Worm (Caenorhabditis elegans) whole organism, young adult: ENCODE results near the gene pfs-2.

Source experiments
- B0035.1 ChIP-seq: sonication (generic microtip); optimal IDR thresholded peaks from 2 replicates; lab custom pipeline; 2016; ENCODE audit warnings: missing genetic modification characterization, mild to moderate bottlenecking, missing compliant biosample characterization, missing genotype, missing genetic modification reagents
- B0261.1 ChIP-seq: sonication (generic microtip); optimal IDR thresholded peaks from 2 replicates; lab custom pipeline; 2016; ENCODE audit warnings: mild to moderate bottlenecking, missing genetic modification characterization, moderate library complexity, missing compliant biosample characterization
- C06A6.2 ChIP-seq: fragments of 200-800 bp; sonication (Bioruptor generic); conservative IDR thresholded peaks from 2 replicates; pipeline ENCODE4 v1.3.6; 2022; ENCODE audit warnings: missing genetic modification characterization, missing compliant biosample characterization
- C17E4.6 ChIP-seq: fragments of 200-800 bp; sonication (Bioruptor generic); IDR thresholded peaks from 2 replicates; pipeline ENCODE4 v1.3.6; 2022; ENCODE audit warnings: missing genetic modification reagents, missing genetic modification characterization, missing compliant biosample characterization
- D2030.7 ChIP-seq: fragments of 200-800 bp; sonication (Bioruptor generic); IDR thresholded peaks from 2 replicates; pipeline ENCODE4 v1.3.6; 2022; ENCODE audit warnings: missing genetic modification reagents, missing genetic modification characterization, missing compliant biosample characterization
- F10E7.11 ChIP-seq: sonication (generic microtip); optimal IDR thresholded peaks from 2 replicates; lab custom pipeline; 2017; ENCODE audit warnings: mild to moderate bottlenecking, missing genetic modification characterization, moderate library complexity, missing compliant biosample characterization
- F33H1.4 ChIP-seq: fragments of 200-800 bp; sonication (Bioruptor generic); IDR thresholded peaks from 2 replicates; pipeline ENCODE4 v1.3.6; 2022; ENCODE audit warnings: missing genetic modification reagents, missing genetic modification characterization, missing compliant biosample characterization
- F39B2.1 ChIP-seq: fragments of 200-800 bp; sonication (Bioruptor generic); IDR thresholded peaks from 2 replicates; pipeline ENCODE4 v1.3.6; 2022; ENCODE audit warnings: missing genetic modification reagents, missing genetic modification characterization, missing compliant biosample characterization
- K12H6.12 ChIP-seq: fragments of 200-800 bp; sonication (Bioruptor generic); optimal IDR thresholded peaks from 2 replicates; lab custom pipeline; 2018; ENCODE audit warnings: mild to moderate bottlenecking, missing genetic modification characterization, missing compliant biosample characterization
- Y53G8AR.9 ChIP-seq: fragments of 200-800 bp; sonication (Bioruptor generic); conservative IDR thresholded peaks from 2 replicates; pipeline ENCODE4 v1.3.6; 2022; ENCODE audit warnings: missing genetic modification reagents, missing genetic modification characterization, missing compliant biosample characterization
- Y56A3A.18 ChIP-seq: fragments of 200-800 bp; sonication (Bioruptor generic); IDR thresholded peaks from 2 replicates; pipeline ENCODE4 v1.3.6; 2022; ENCODE audit warnings: missing genetic modification reagents, missing genetic modification characterization, missing compliant biosample characterization
- Y79H2A.3 ChIP-seq: fragments of 200-800 bp; sonication (Bioruptor generic); conservative IDR thresholded peaks from 2 replicates; pipeline ENCODE4 v1.3.6; 2022; ENCODE audit warnings: missing genetic modification reagents, missing genetic modification characterization, missing compliant biosample characterization
- akir-1 ChIP-seq: fragments of 200-800 bp; sonication (Bioruptor generic); optimal IDR thresholded peaks from 2 replicates; lab custom pipeline; 2018; ENCODE audit warnings: mild to moderate bottlenecking, missing genetic modification characterization, moderate library complexity, missing compliant biosample characterization
- aptf-2 ChIP-seq: fragments of 200-800 bp; sonication (Bioruptor generic); conservative IDR thresholded peaks from 2 replicates; pipeline ENCODE4 v1.3.6; 2022; ENCODE audit warnings: missing genetic modification reagents, missing genetic modification characterization, missing compliant biosample characterization
- athp-1 ChIP-seq: sonication (generic microtip); optimal IDR thresholded peaks from 2 replicates; lab custom pipeline; 2017; ENCODE audit warnings: mild to moderate bottlenecking, missing genetic modification characterization, missing compliant biosample characterization
- attf-3 ChIP-seq: fragments of 200-800 bp; sonication (Bioruptor generic); conservative IDR thresholded peaks from 2 replicates; pipeline ENCODE4 v1.3.6; 2022; ENCODE audit warnings: missing genetic modification reagents, missing genetic modification characterization, missing compliant biosample characterization
- attf-5 ChIP-seq: fragments of 200-800 bp; sonication (Bioruptor generic); optimal IDR thresholded peaks from 2 replicates; lab custom pipeline; 2018; ENCODE audit warnings: mild to moderate bottlenecking, missing genetic modification characterization, missing compliant biosample characterization
- attf-6 ChIP-seq: fragments of 200-800 bp; sonication (Bioruptor generic); IDR thresholded peaks from 2 replicates; pipeline ENCODE4 v1.3.6; 2022; ENCODE audit warnings: missing genetic modification reagents, missing genetic modification characterization, missing compliant biosample characterization
- ccch-3 ChIP-seq: fragments of 200-800 bp; sonication (Bioruptor generic); optimal IDR thresholded peaks from 2 replicates; lab custom pipeline; 2018; ENCODE audit warnings: mild to moderate bottlenecking, missing genetic modification characterization, missing compliant biosample characterization
- cebp-1 ChIP-seq, 2 experiments: fragments of 200-800 bp in 1 of 2; sonication (Bioruptor generic) in 1 of 2; sonication (generic microtip) in 1 of 2; IDR thresholded peaks in 1 of 2; optimal IDR thresholded peaks in 1 of 2; 2 replicates each; pipeline versions ENCODE4 v1.3.6 to Lab custom; 2017 to 2022; ENCODE audit warnings: missing compliant biosample characterization in 2 of 2, missing genetic modification characterization in 2 of 2, mild to moderate bottlenecking in 1 of 2, missing genetic modification reagents in 1 of 2, moderate library complexity in 1 of 2
- cebp-2 ChIP-seq: fragments of 200-800 bp; sonication (Bioruptor generic); IDR thresholded peaks from 2 replicates; pipeline ENCODE4 v1.3.6; 2022; ENCODE audit warnings: missing genetic modification characterization, missing compliant biosample characterization
- ceh-40 ChIP-seq: fragments of 200-800 bp; sonication (Bioruptor generic); IDR thresholded peaks from 2 replicates; pipeline ENCODE4 v1.3.6; 2022; ENCODE audit warnings: missing genetic modification characterization, missing compliant biosample characterization
- ceh-58 ChIP-seq: fragments of 200-800 bp; sonication (Bioruptor generic); IDR thresholded peaks from 2 replicates; pipeline ENCODE4 v1.3.6; 2022; ENCODE audit warnings: missing genetic modification characterization, missing compliant biosample characterization
- egl-18 ChIP-seq: fragments of 200-800 bp; sonication (Bioruptor generic); IDR thresholded peaks from 2 replicates; pipeline ENCODE4 v1.3.6; 2022; ENCODE audit warnings: missing genetic modification reagents, missing genetic modification characterization, missing compliant biosample characterization
- ets-4 ChIP-seq: fragments of 200-800 bp; sonication (Bioruptor generic); optimal IDR thresholded peaks from 2 replicates; lab custom pipeline; 2018; ENCODE audit warnings: mild to moderate bottlenecking, missing genetic modification characterization, missing compliant biosample characterization
- gei-17 ChIP-seq: fragments of 200-800 bp; sonication (Bioruptor generic); optimal IDR thresholded peaks from 2 replicates; lab custom pipeline; 2018; ENCODE audit warnings: mild to moderate bottlenecking, missing genetic modification characterization, missing compliant biosample characterization
- him-1 ChIP-seq: sonication (generic microtip); optimal IDR thresholded peaks from 2 replicates; lab custom pipeline; 2016; ENCODE audit warnings: missing genotype, missing genetic modification reagents, missing genetic modification characterization, missing compliant biosample characterization
- hlh-12 ChIP-seq: sonication (generic microtip); optimal IDR thresholded peaks from 2 replicates; lab custom pipeline; 2016; ENCODE audit warnings: missing genetic modification characterization, missing compliant biosample characterization
- lag-1 ChIP-seq: fragments of 200-800 bp; sonication (Bioruptor generic); IDR thresholded peaks from 2 replicates; pipeline ENCODE4 v1.3.6; 2022; ENCODE audit warnings: missing genetic modification reagents, missing genetic modification characterization, missing compliant biosample characterization
- lin-26 ChIP-seq: fragments of 200-800 bp; sonication (Bioruptor generic); IDR thresholded peaks from 2 replicates; pipeline ENCODE4 v1.3.6; 2022; ENCODE audit warnings: missing genetic modification reagents, missing genetic modification characterization, missing compliant biosample characterization
- lin-40 ChIP-seq: sonication (generic microtip); optimal IDR thresholded peaks from 2 replicates; lab custom pipeline; 2016; ENCODE audit warnings: missing genetic modification characterization, mild to moderate bottlenecking, missing compliant biosample characterization, missing genotype, missing genetic modification reagents
- lsy-27 ChIP-seq: sonication (generic microtip); optimal IDR thresholded peaks from 2 replicates; lab custom pipeline; 2017; ENCODE audit warnings: missing genetic modification characterization, mild to moderate bottlenecking, missing compliant biosample characterization, antibody characterized with exemption, missing genotype, borderline replicate concordance; ENCODE audit not compliant: insufficient read depth
- madf-3 ChIP-seq: fragments of 200-800 bp; sonication (Bioruptor generic); IDR thresholded peaks from 2 replicates; pipeline ENCODE4 v1.3.6; 2022; ENCODE audit warnings: missing genetic modification reagents, missing genetic modification characterization, missing compliant biosample characterization
- madf-8 ChIP-seq: fragments of 200-800 bp; sonication (Bioruptor generic); conservative IDR thresholded peaks from 2 replicates; pipeline ENCODE4 v1.3.6; 2022; ENCODE audit warnings: missing genetic modification reagents, missing genetic modification characterization, missing compliant biosample characterization
- mel-28 ChIP-seq: sonication (generic microtip); optimal IDR thresholded peaks from 2 replicates; lab custom pipeline; 2016; ENCODE audit warnings: borderline replicate concordance, mild to moderate bottlenecking, missing genetic modification characterization, missing compliant biosample characterization
- nfya-1 ChIP-seq: sonication (generic microtip); optimal IDR thresholded peaks from 2 replicates; lab custom pipeline; 2017; ENCODE audit warnings: antibody characterized with exemption, missing compliant biosample characterization, missing genetic modification characterization, borderline replicate concordance; ENCODE audit not compliant: insufficient read depth
- nhr-27 ChIP-seq: fragments of 200-800 bp; sonication (Bioruptor generic); optimal IDR thresholded peaks from 2 replicates; lab custom pipeline; 2018; ENCODE audit warnings: mild to moderate bottlenecking, missing genetic modification characterization, moderate library complexity, missing compliant biosample characterization
- pha-4 ChIP-seq: fragments of 150-350 bp; sonication (generic microtip); optimal IDR thresholded peaks from 2 replicates; lab custom pipeline; 2014; ENCODE audit warnings: missing biosample characterization, missing genetic modification reagents, missing genetic modification characterization
- rec-8 ChIP-seq, 2 experiments: sonication (generic microtip); optimal IDR thresholded peaks; 2 replicates each; lab custom pipeline; 2016; ENCODE audit warnings: mild to moderate bottlenecking in 2 of 2, missing genetic modification characterization in 2 of 2, missing genetic modification reagents in 2 of 2, missing genotype in 2 of 2, missing biosample characterization in 1 of 2, missing compliant biosample characterization in 1 of 2, moderate library complexity in 1 of 2
- repo-1 ChIP-seq: sonication (generic microtip); optimal IDR thresholded peaks from 2 replicates; lab custom pipeline; 2017; ENCODE audit warnings: mild to moderate bottlenecking, missing genetic modification characterization, missing compliant biosample characterization
- sdz-38 ChIP-seq: sonication (generic microtip); optimal IDR thresholded peaks from 2 replicates; lab custom pipeline; 2016; ENCODE audit warnings: missing genotype, missing genetic modification characterization, missing compliant biosample characterization
- snpc-3.4 ChIP-seq: sonication (generic microtip); optimal IDR thresholded peaks from 2 replicates; lab custom pipeline; 2017; ENCODE audit warnings: missing genetic modification characterization, mild to moderate bottlenecking, missing compliant biosample characterization, antibody characterized with exemption, moderate library complexity, missing genotype, missing genetic modification reagents
- tlf-1 ChIP-seq: fragments of 200-800 bp; sonication (Bioruptor generic); optimal IDR thresholded peaks from 2 replicates; lab custom pipeline; 2018; ENCODE audit warnings: mild to moderate bottlenecking, missing genetic modification characterization, missing compliant biosample characterization
- zfh-2 ChIP-seq: fragments of 200-800 bp; sonication (Bioruptor generic); conservative IDR thresholded peaks from 2 replicates; pipeline ENCODE4 v1.3.6; 2022; ENCODE audit warnings: missing genetic modification reagents, missing genetic modification characterization, missing compliant biosample characterization
- ztf-18 ChIP-seq: sonication (generic microtip); optimal IDR thresholded peaks from 2 replicates; lab custom pipeline; 2016; ENCODE audit warnings: missing genotype, mild to moderate bottlenecking, missing genetic modification characterization, missing compliant biosample characterization
- ztf-25 ChIP-seq: fragments of 200-800 bp; sonication (Bioruptor generic); IDR thresholded peaks from 2 replicates; pipeline ENCODE4 v1.3.6; 2022; ENCODE audit warnings: missing genetic modification reagents, missing genetic modification characterization, missing compliant biosample characterization
- ztf-6 ChIP-seq: fragments of 200-800 bp; sonication (Bioruptor generic); IDR thresholded peaks from 2 replicates; pipeline ENCODE4 v1.3.6; 2022; ENCODE audit warnings: missing genetic modification reagents, missing genetic modification characterization, missing compliant biosample characterization

The pfs-2 gene

ce11 chrII:14349356-14349923 lies 8.7 kb upstream of the pfs-2 start, which contains the start of the genes Y54G11A.17, lin-7 and elof-1 (continued):
- no peak for TF ChIP-seq madf-3 (GFP tag; lab: Robert Waterston, UW)
- TF ChIP-seq hlh-12: no peak
- TF ChIP-seq cebp-1 (GFP tag; IDR thresholded peaks at IDR 0.05; lab: Robert Waterston, UW): peak; percentile 85
- peak; percentile 92 for TF ChIP-seq cebp-1 (tag; optimal IDR thresholded peaks at IDR 0.05; lab: Kevin White, UChicago)
- TF ChIP-seq zfh-2: no peak
- no peak for TF ChIP-seq lag-1
- TF ChIP-seq ztf-6: no peak
- no peak for TF ChIP-seq aptf-2
- no peak for TF ChIP-seq him-1 (tag; lab: Kevin White, UChicago)
- 0 out of 2 replicates have a peak, but pooled peaks have one; percentile 49 for TF ChIP-seq attf-3 (GFP tag; lab: Robert Waterston, UW)
- TF ChIP-seq madf-8 (GFP tag; lab: Robert Waterston, UW): peak; percentile 61
- TF ChIP-seq ztf-25 (GFP tag; lab: Robert Waterston, UW): no peak
- TF ChIP-seq rec-8 (tag; optimal IDR thresholded peaks at IDR 0.05; lab: Kevin White, UChicago): no peak
- TF ChIP-seq akir-1 (GFP tag; lab: Kevin White, UChicago): no peak
- TF ChIP-seq Y53G8AR.9 (GFP tag; lab: Robert Waterston, UW): peak; percentile 77; the same call in 1 of the 2 replicates
- TF ChIP-seq mel-28 (tag; lab: Kevin White, UChicago): no peak
- peak; percentile 96 for TF ChIP-seq attf-5 (GFP tag; lab: Kevin White, UChicago)
- TF ChIP-seq ceh-40: no peak
- no peak for TF ChIP-seq cebp-2 (GFP tag; lab: Robert Waterston, UW)
- TF ChIP-seq lsy-27 (tag; lab: Kevin White, UChicago): no peak
- TF ChIP-seq athp-1 (tag; lab: Kevin White, UChicago): peak; percentile 42
- TF ChIP-seq ztf-18 (tag; lab: Kevin White, UChicago): peak; percentile 48
- no peak for TF ChIP-seq egl-18 (GFP tag; lab: Robert Waterston, UW)
- no peak for TF ChIP-seq ccch-3 (GFP tag; lab: Kevin White, UChicago)
- peak; percentile 76 for TF ChIP-seq tlf-1 (GFP tag; lab: Kevin White, UChicago)
- no peak for TF ChIP-seq F39B2.1 (GFP tag; lab: Robert Waterston, UW)
- no peak for TF ChIP-seq nhr-27 (tag; lab: Kevin White, UChicago)
- TF ChIP-seq D2030.7 (GFP tag; lab: Robert Waterston, UW): peak; percentile 92
- TF ChIP-seq sdz-38 (tag; lab: Kevin White, UChicago): no peak
- no peak for TF ChIP-seq F10E7.11 (tag; lab: Kevin White, UChicago)
- TF ChIP-seq ets-4 (GFP tag; lab: Kevin White, UChicago): no peak
- TF ChIP-seq attf-6 (GFP tag; lab: Robert Waterston, UW): no peak
- TF ChIP-seq B0035.1 (tag; lab: Kevin White, UChicago): no peak
- no peak for TF ChIP-seq B0261.1 (tag; lab: Kevin White, UChicago)
- TF ChIP-seq snpc-3.4: peak; percentile 71
- TF ChIP-seq gei-17 (GFP tag; lab: Kevin White, UChicago): no peak
- TF ChIP-seq Y79H2A.3 (GFP tag; lab: Robert Waterston, UW): no peak
- TF ChIP-seq Y56A3A.18: 0 out of 2 replicates have a peak, but pooled peaks have one; percentile 20
- no peak for TF ChIP-seq C06A6.2
- TF ChIP-seq lin-40: peak; percentile 73
- no peak for TF ChIP-seq ceh-58 (GFP tag; lab: Robert Waterston, UW)
- no peak for TF ChIP-seq nfya-1 (tag; lab: Kevin White, UChicago)
- no peak for TF ChIP-seq lin-26 (GFP tag; lab: Robert Waterston, UW)
- no peak for TF ChIP-seq repo-1
- peak; percentile 73 for TF ChIP-seq K12H6.12 (tag; lab: Kevin White, UChicago)
- TF ChIP-seq pha-4 (tag; lab: Kevin White, UChicago): peak; percentile 77
- TF ChIP-seq C17E4.6 (GFP tag; lab: Robert Waterston, UW): peak; percentile 44; the same call in 1 of the 2 replicates
- peak; percentile 73 for TF ChIP-seq F33H1.4
